Fruit fly (Drosophila melanogaster): ENCODE results near the gene Jon65Aiv.

Jon65Aiv gene

DNA sequence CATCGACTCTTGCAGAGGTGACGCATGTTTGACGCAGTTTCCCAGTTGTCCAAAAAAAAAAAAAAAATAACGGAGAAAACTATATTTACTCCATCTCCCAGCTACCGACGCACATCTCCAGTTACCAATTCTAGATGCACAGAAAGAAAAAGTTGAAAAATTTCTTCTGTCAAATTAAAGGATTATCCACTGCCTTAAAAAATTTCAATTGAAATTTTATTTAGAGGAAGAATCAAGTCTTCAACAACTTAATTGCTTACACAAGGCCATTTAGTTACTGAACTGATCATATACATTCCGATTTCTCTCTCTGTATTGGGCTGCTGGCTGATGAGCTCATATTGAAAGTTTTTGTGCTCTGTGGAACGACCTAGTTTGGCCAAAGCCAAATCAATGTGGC is 47.0 kb downstream of the Jon65Aiv start:
- TF ChIP-seq pum (GFP tag; optimal IDR thresholded peaks at IDR 0.05) (peak; percentile 22), Dp (GFP tag; optimal IDR thresholded peaks at IDR 0.05) (no peak), org-1 (GFP tag; optimal IDR thresholded peaks at IDR 0.05) (peak; percentile 10), pnt (GFP tag; optimal IDR thresholded peaks at IDR 0.05) (peak; percentile 12), mam (GFP tag; optimal IDR thresholded peaks at IDR 0.05) (peak; percentile 47), Hsf (GFP tag; optimal IDR thresholded peaks at IDR 0.05) (peak; percentile 7), Dip3 (GFP tag; optimal IDR thresholded peaks at IDR 0.05) (peak; percentile 3), Xrp1 (GFP tag; IDR thresholded peaks at IDR 0.05) (peak; percentile 40; the same call in 1 of the 2 replicates), Hr51 (GFP tag; optimal IDR thresholded peaks at IDR 0.05) (peak in 1 of 2 experiments; percentile 34), Vsx1 (GFP tag; optimal IDR thresholded peaks at IDR 0.05) (no peak), Fer1 (GFP tag; optimal IDR thresholded peaks at IDR 0.05) (no peak), prd (optimal IDR thresholded peaks at IDR 0.05) (no peak), prd (GFP tag; IDR thresholded peaks at IDR 0.05) (peak; percentile 45; the same call in 1 of the 3 replicates), sob (GFP tag; IDR thresholded peaks at IDR 0.05) (0 out of 2 replicates have a peak, but pooled peaks have one; percentile 26), CG2889 (GFP tag; IDR thresholded peaks at IDR 0.05) (0 out of 3 replicates have a peak, but pooled peaks have one; percentile 33), Sox102F (GFP tag; optimal IDR thresholded peaks at IDR 0.05) (peak; percentile 49), gem (tag; optimal IDR thresholded peaks at IDR 0.05) (peak; percentile 70), so (GFP tag; IDR thresholded peaks at IDR 0.05) (0 out of 3 replicates have a peak, but pooled peaks have one; percentile 24), CG8388 (GFP tag; optimal IDR thresholded peaks at IDR 0.05) (peak; percentile 38), CG10366 (GFP tag; IDR thresholded peaks at IDR 0.05) (0 out of 2 replicates have a peak, but pooled peaks have one; percentile 8), CG31441 (GFP tag; IDR thresholded peaks at IDR 0.05) (0 out of 2 replicates have a peak, but pooled peaks have one; percentile 11), CG1602 (GFP tag; optimal IDR thresholded peaks at IDR 0.05) (peak; percentile 6), CG2712 (tag; optimal IDR thresholded peaks at IDR 0.05) (peak; percentile 15), Chrac-16 (GFP tag; optimal IDR thresholded peaks at IDR 0.05) (peak; percentile 23), MBD-R2 (GFP tag; IDR thresholded peaks at IDR 0.05) (no peak), CG8359 (GFP tag; optimal IDR thresholded peaks at IDR 0.05; ENCODE audit: borderline replicate concordance) (no peak), zfh2 (GFP tag; optimal IDR thresholded peaks at IDR 0.05) (peak; percentile 13), PHDP (tag; optimal IDR thresholded peaks at IDR 0.05) (peak; percentile 35), CG13624 (GFP tag; optimal IDR thresholded peaks at IDR 0.05) (peak; percentile 38), Gug (GFP tag; IDR thresholded peaks at IDR 0.05) (0 out of 4 replicates have a peak, but pooled peaks have one; percentile 17), az2 (GFP tag; optimal IDR thresholded peaks at IDR 0.05) (peak; percentile 37), CG7786 (GFP tag; optimal IDR thresholded peaks at IDR 0.05) (peak; percentile 14), CG1603 (tag; optimal IDR thresholded peaks at IDR 0.05) (peak; percentile 46), CG11696 (GFP tag; IDR thresholded peaks at IDR 0.05) (no peak), Atf6 (GFP tag; IDR thresholded peaks at IDR 0.05) (peak; percentile 61), Pdp1 (GFP tag; optimal IDR thresholded peaks at IDR 0.05) (peak; percentile 31 to 39), CG17361 (GFP tag; IDR thresholded peaks at IDR 0.05) (0 out of 3 replicates have a peak, but pooled peaks have one; percentile 12), CG12744 (GFP tag; optimal IDR thresholded peaks at IDR 0.05) (no peak), Ssrp (tag; optimal IDR thresholded peaks at IDR 0.05) (peak; percentile 14), chif (GFP tag; optimal IDR thresholded peaks at IDR 0.05) (peak; percentile 27 to 29), CG2120 (GFP tag; optimal IDR thresholded peaks at IDR 0.05) (peak; percentile 62), CG12942 (GFP tag; optimal IDR thresholded peaks at IDR 0.05) (no peak), CG6689 (GFP tag; IDR thresholded peaks at IDR 0.05) (no peak), CG3847 (GFP tag; IDR thresholded peaks at IDR 0.05) (peak; percentile 58), CG12659 (GFP tag; optimal IDR thresholded peaks at IDR 0.05) (peak; percentile 9), CG15696 (tag; optimal IDR thresholded peaks at IDR 0.05) (no peak), row (GFP tag; IDR thresholded peaks at IDR 0.05) (peak; percentile 57), CG9215 (GFP tag; IDR thresholded peaks at IDR 0.05) (no peak), vfl (GFP tag; optimal IDR thresholded peaks at IDR 0.05) (no peak), Xbp1 (GFP tag; optimal IDR thresholded peaks at IDR 0.05) (peak; percentile 36), Dek (tag; optimal IDR thresholded peaks at IDR 0.05) (peak; percentile 14)
